Fruit fly (Drosophila melanogaster) Kc167 (cell line): ENCODE results near the gene mTerf3.

ENCODE experiments used
- Myc ChIP-seq: fragments of >200 bp; optimal IDR thresholded peaks from 2 replicates; lab custom pipeline; 2017; ENCODE audit warnings: missing external identifiers
- Sin3A ChIP-seq: fragments of >200 bp; optimal IDR thresholded peaks from 2 replicates; lab custom pipeline; 2018; ENCODE audit warnings: missing external identifiers
- h ChIP-seq: fragments of >200 bp; optimal IDR thresholded peaks from 3 replicates; lab custom pipeline; 2018; ENCODE audit warnings: missing external identifiers
- insv ChIP-seq: fragments of >200 bp; optimal IDR thresholded peaks from 3 replicates; lab custom pipeline; 2018; ENCODE audit warnings: missing external identifiers
- psq ChIP-seq: fragments of >200 bp; optimal IDR thresholded peaks from 2 replicates; lab custom pipeline; 2017; ENCODE audit warnings: missing external identifiers
- ttk ChIP-seq: sonication (Bioruptor generic); optimal IDR thresholded peaks from 2 replicates; lab custom pipeline; 2017; ENCODE audit warnings: missing external identifiers

The mTerf3 gene

DNA sequence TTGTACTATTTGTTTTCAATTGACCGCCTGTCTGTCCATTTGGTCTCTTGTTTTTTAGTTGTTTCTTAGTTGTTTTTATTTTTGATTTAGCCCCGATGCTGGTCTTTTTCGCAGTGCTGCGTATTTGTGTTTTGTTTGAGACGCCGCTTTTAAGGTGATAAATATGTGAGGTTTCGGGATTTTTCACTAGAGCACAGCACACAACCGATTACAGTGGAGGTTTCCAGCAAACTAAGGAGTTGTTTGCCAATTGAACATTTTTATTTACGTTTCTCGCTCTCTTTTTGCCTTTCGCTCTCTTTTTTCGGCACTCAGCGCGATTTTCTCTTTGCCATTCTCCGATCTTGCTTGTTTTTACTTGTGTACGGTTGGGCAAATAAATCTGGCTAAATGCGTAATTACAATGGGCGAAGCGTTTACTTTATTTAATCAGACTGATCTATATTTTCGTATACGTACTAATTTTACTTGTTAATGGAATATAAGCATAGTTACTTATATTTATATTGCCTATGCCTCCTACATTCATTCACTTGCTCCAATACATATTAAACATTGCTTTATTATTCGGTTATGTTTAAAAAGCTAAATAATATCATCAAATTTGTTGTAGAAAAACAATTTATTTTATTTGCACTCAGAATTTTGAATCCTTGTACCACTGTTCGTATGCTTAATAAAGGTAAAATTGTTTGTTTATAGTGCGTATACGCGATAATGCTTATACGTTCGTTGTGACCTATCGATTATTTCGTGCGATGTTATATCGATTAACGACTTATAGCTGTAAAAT is 19.8 kb upstream of the mTerf3 start, which contains the start of gene Rcd2:
TSS of gene Rcd2 (minus strand) at position 236 of the 793 bp plus-strand sequence.
- TF ChIP-seq psq: no peak
- no peak for TF ChIP-seq h (lab: Kevin White, UChicago)
- no peak for TF ChIP-seq Sin3A (lab: Kevin White, UChicago)
- no peak for TF ChIP-seq ttk (lab: Kevin White, UChicago)
- no peak for TF ChIP-seq insv (lab: Kevin White, UChicago)
- no peak for TF ChIP-seq Myc

DNA sequence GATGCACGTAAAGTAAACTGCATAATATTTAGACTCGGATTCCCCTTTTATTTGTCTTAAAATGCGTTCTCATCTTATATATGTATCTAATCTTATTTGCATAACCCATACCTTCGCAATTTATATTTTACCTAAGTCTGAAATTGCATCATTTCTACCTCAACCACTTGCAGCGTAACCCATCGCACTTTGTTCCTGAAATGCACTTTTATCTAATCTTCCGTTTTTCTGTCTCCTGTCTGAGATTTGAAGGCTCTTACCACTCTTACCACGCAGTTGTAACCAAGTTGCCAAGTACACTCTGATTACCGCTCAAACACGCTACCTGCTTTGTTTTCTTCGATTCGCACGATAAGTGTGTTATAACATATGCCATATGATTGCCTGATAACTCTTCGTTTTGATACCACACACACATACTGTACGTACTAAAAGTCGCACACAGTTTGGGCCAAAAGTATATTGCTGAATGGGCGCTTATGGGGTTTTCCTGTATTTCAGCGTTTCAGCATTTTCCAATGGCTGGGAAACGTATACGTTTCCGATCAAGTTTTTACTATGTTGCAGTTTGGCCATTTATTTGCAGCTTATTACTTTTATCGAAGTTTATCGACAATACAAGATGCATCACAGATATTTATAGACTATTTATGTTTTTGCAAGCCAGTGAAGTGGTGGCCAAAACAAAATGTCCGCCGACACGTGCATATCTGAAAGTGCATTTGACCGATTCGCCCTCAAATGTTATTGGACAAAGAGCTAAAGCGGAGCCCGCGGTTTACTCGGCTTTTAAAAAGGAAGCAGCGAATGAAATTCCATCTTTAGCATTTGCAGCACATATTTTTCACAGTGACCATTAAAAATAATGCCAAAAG is 18.8 kb upstream of the mTerf3 start:
- TF ChIP-seq psq (no peak), h (lab: Kevin White, UChicago) (no peak), insv (lab: Kevin White, UChicago) (no peak), Myc (no peak), Sin3A (lab: Kevin White, UChicago) (no peak), ttk (lab: Kevin White, UChicago) (no peak)

DNA sequence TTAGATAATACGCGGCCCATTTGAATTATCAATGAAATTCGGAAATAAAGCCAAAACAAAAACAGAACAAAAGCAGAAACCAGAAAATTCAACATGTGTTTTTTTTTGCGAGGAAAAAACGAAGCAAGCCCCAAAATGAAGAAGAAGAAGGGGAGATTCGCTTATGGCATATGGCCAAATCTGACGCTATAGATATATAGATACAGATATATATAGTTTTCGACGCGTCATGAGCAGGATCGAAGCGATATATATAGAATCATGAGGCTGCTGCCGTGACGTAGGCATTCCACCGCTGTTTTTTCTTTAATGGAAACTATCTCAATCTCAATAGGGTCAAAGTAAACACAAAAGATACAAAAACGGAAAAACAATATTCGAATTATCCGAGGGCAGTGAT is 17.9 kb upstream of the mTerf3 start:
- TF ChIP-seq Sin3A (lab: Kevin White, UChicago) (no peak), h (lab: Kevin White, UChicago) (no peak), insv (lab: Kevin White, UChicago) (no peak), Myc (no peak), psq (no peak), ttk (lab: Kevin White, UChicago) (no peak)

DNA sequence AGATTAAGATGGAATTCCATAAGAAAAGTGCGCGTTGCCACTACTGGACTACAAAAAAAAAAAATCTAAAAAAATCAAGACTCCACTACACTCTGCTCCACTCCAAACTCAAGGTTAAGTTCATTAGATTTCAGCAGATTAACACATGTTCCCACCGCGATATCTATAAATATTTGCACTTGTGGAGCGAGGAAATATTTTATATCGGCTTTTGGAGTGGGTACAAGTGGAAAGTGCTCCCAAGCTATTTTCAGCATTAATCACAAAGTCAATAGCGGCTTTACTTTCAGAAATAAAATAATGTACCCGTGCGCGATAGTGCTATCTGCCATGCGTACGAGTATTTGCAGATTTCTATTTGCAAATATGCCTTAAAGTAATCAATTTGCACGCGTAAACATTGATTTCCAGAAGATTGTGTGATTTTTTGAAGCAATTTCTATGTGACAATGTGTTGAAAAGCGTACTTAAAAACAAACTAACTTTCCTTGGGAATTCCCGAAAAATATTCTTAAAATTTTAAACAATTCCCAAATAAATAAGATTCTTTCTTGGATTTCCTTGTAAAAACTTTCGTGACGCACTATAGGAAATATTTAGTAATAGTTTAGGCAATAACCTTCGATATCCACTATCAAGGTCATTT is 17.2 kb upstream of the mTerf3 start:
- TF ChIP-seq Myc (no peak), ttk (lab: Kevin White, UChicago) (no peak), insv (lab: Kevin White, UChicago) (no peak), psq (no peak), Sin3A (lab: Kevin White, UChicago) (no peak), h (lab: Kevin White, UChicago) (no peak)

DNA sequence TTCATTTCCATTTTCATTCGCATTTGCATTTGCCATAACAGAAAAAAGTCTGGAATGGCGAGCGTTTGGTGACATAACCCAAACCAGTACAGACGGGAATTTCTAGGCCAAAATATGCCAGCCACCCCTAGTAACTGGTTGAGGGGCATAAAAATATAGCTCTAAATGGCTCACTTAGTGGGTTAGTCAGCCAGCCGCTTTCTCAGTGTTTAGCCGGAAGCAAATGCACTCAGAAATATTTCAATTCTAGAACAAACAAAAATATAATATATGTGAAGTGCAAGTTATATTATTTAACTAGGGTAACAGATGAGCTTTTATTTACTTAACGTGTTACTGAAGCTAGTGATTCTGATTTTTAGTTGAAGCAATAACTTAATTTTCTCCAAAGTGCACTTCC is 16.3 kb upstream of the mTerf3 start:
- no peak for TF ChIP-seq ttk (lab: Kevin White, UChicago)
- TF ChIP-seq psq: no peak
- no peak for TF ChIP-seq h (lab: Kevin White, UChicago)
- TF ChIP-seq Sin3A (lab: Kevin White, UChicago): no peak
- TF ChIP-seq Myc: no peak
- TF ChIP-seq insv (lab: Kevin White, UChicago): no peak

DNA sequence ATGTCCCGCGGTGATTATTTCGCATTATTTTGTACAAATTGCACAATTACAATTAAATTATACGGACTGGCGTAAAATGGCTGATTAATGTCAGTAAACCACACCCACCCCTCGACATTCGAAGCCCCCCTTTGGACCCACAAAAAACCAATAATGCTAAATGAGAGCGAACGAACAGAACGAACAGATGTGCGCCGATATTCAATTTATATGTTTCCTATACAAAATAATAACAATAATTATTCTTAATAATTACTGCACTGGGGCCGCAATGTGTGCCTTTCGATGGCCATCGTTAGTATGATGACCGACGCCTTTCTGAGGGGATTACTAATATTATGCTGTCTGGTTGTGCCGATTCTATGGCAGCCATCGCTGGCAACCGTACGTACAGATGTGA is 12.8 kb upstream of the mTerf3 start, which contains the start of gene CG13250:
TSS of gene CG13250 (plus strand) at position 301 of the 400 bp plus-strand sequence.
- TF ChIP-seq psq (no peak), ttk (lab: Kevin White, UChicago) (no peak), Sin3A (lab: Kevin White, UChicago) (no peak), Myc (no peak)

DNA sequence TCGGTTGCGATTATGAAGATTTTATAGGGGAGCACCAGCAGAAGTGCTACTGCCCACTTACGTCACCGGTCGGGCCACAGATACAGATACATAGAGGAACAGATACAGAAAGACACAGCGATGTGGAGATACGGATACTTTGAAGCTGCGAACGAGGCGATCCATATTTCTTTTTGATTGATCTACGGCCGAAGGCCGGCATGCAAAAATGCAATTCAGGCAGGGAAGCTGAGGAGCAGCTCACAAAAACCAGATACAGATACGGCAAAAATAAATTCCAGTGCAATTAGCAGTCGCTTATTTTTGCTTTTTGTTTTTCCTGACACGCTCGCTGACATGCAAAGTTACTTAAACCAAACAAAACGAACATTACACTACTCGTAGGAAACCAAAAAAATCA is 10.7 kb upstream of the mTerf3 start:
- TF ChIP-seq ttk (lab: Kevin White, UChicago): no peak
- no peak for TF ChIP-seq psq
- TF ChIP-seq Sin3A (lab: Kevin White, UChicago): no peak
- TF ChIP-seq h (lab: Kevin White, UChicago): no peak
- no peak for TF ChIP-seq Myc
- no peak for TF ChIP-seq insv (lab: Kevin White, UChicago)

DNA sequence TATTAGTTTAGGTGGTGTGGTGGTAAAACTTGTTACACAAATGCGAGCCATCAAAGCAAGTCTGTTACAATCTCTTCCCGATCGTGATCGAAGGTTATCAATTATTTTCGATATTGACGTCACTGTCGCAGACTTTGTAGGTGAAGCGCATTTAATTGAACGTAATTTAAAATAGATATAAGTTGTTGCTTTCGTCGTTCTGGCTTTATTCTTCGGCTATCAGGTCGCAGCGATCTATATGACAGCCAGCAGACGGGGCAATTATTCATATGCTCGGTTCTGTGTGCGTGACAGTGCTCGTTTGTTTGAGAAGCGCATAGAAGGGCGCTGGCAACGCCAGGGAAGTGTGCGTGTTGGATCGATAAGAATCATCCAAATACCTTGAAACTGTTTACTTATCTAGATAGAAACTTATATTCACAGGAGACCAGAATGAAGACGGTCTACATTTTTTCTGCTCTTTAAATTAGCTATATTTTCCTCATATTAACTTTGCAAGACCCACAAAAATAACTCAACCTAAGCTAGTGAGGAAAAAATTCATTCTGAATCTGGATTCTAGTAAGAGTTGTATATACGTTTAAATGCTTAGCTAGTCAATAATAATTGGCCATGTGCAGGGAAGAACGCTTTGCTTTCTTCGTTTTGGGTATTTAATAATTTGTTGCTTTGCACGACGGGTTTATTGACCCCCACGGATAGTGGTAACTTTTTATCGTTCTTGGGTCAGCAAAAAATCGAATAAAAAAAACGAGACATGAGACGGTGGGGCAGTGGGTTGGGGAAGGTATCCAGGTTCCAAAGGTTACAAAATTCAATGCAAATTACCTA is 10.0 kb upstream of the mTerf3 start:
- no peak for TF ChIP-seq ttk (lab: Kevin White, UChicago)
- TF ChIP-seq Sin3A (lab: Kevin White, UChicago): no peak
- no peak for TF ChIP-seq insv (lab: Kevin White, UChicago)
- no peak for TF ChIP-seq h (lab: Kevin White, UChicago)
- no peak for TF ChIP-seq psq
- TF ChIP-seq Myc: no peak

DNA sequence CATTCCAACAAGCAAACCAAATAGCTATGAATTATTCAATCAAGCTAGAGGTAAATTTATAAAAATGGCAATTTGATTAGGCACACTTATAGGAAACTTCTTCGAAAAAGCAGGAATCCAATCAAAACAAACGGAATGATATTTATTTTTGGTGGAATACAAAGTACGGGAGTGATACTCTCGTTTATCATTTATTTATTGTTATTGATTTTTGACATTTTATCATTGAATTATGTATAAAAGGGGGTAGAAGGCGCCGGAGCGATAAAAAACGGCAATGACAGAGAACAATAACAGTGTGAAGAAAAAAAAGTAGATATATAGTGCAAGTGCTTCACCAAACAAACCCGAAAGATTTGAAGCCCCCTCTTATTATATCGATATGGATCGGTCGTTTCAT is 9.3 kb upstream of the mTerf3 start:
- no peak for TF ChIP-seq Myc
- TF ChIP-seq psq: no peak
- TF ChIP-seq h (lab: Kevin White, UChicago): no peak
- TF ChIP-seq Sin3A (lab: Kevin White, UChicago): no peak
- TF ChIP-seq ttk (lab: Kevin White, UChicago): no peak
- no peak for TF ChIP-seq insv (lab: Kevin White, UChicago)

DNA sequence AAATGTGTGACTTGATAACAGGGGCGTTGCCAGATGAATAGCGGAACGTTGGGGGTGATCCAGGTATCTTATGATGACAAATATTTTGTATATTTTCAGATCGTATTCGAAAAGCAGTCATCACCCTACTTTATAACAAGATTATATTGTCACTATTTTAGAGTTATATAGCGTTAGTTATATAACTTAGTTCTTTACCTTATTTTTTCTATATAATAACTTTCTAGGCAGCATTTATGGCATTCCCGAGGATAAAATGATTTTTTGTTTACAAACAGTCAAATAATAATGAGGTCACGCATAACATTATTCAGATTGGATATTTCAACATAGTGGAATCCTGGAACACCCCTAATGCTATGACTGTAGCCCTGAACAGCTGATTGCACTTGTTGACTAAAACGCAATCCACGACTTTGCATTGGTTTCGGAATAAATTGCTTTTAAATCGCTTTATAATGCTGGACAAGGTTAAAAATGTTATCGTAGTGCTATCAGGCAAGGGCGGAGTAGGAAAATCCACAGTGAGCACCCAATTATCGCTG is 5.7 kb upstream of the mTerf3 start, which contains the start of gene Nubp2:
TSS of gene Nubp2 (plus strand) at position 381 of the 545 bp plus-strand sequence.
- TF ChIP-seq ttk (lab: Kevin White, UChicago) (no peak), psq (no peak), insv (lab: Kevin White, UChicago) (no peak), Sin3A (lab: Kevin White, UChicago) (no peak), h (lab: Kevin White, UChicago) (no peak), Myc (no peak)

DNA sequence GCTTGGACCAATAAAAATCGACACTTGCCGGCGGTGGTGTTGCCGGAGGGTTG is 5.4 kb upstream of the mTerf3 start, which contains the start of gene Pss:
TSS of gene Pss (minus strand) at position 32 of the 53 bp plus-strand sequence.
- no peak for TF ChIP-seq psq
- no peak for TF ChIP-seq Myc
- no peak for TF ChIP-seq insv (lab: Kevin White, UChicago)
- TF ChIP-seq h (lab: Kevin White, UChicago): no peak
- TF ChIP-seq Sin3A (lab: Kevin White, UChicago): no peak
- TF ChIP-seq ttk (lab: Kevin White, UChicago): no peak
